Fruit fly (Drosophila melanogaster) whole organism, embryonic: ENCODE measurements around the gene dia.
A peak's percentile ranks its signal among the peaks of the same experiment; 100 is the strongest.

Experiments used
- ATbp ChIP-seq: fragments of 200-800 bp; sonication (Bioruptor generic); optimal IDR thresholded peaks from 2 replicates; lab custom pipeline; 2017; ENCODE audit warnings: missing biosample characterization, mild to moderate bottlenecking, missing genetic modification characterization, missing genetic modification reagents
- CG10543 ChIP-seq: fragments of 200-800 bp; sonication (Bioruptor generic); optimal IDR thresholded peaks from 3 replicates; lab custom pipeline; 2017; ENCODE audit warnings: missing biosample characterization, mild to moderate bottlenecking, missing genetic modification characterization, moderate library complexity
- CG11247 ChIP-seq: fragments of 200-800 bp; sonication (Bioruptor generic); IDR thresholded peaks from 2 replicates; pipeline ENCODE4 v1.3.6; 2022; ENCODE audit warnings: missing biosample characterization, missing genetic modification characterization
- CG12744 ChIP-seq: fragments of 200-800 bp; sonication (Bioruptor generic); optimal IDR thresholded peaks from 2 replicates; lab custom pipeline; 2016; ENCODE audit warnings: missing biosample characterization, missing genetic modification characterization
- CG14441 ChIP-seq: fragments of 200-800 bp; sonication (Bioruptor generic); IDR thresholded peaks from 2 replicates; pipeline ENCODE4 v1.3.6; 2022; ENCODE audit warnings: missing biosample characterization, missing genetic modification characterization
- CG16863 ChIP-seq: fragments of 200-800 bp; sonication (Bioruptor generic); optimal IDR thresholded peaks from 3 replicates; lab custom pipeline; 2016; ENCODE audit warnings: missing biosample characterization, missing genetic modification characterization
- CG17802 ChIP-seq: fragments of 200-800 bp; sonication (Bioruptor generic); optimal IDR thresholded peaks from 2 replicates; lab custom pipeline; 2018; ENCODE audit warnings: missing biosample characterization, mild to moderate bottlenecking, missing genetic modification characterization, moderate library complexity
- CG18476 ChIP-seq: fragments of 200-800 bp; sonication (Bioruptor generic); optimal IDR thresholded peaks from 2 replicates; lab custom pipeline; 2016; ENCODE audit warnings: missing biosample characterization, mild to moderate bottlenecking, missing genetic modification characterization
- CG18599 ChIP-seq: fragments of 200-800 bp; sonication (Bioruptor generic); optimal IDR thresholded peaks from 3 replicates; lab custom pipeline; 2017; ENCODE audit warnings: missing biosample characterization, missing genetic modification characterization, mild to moderate bottlenecking, moderate library complexity, missing genetic modification reagents
- CG33213 ChIP-seq: fragments of 200-800 bp; sonication (Bioruptor generic); optimal IDR thresholded peaks from 3 replicates; lab custom pipeline; 2016; ENCODE audit warnings: missing biosample characterization, missing genetic modification characterization
- CG3407 ChIP-seq: fragments of 200-800 bp; sonication (Bioruptor generic); optimal IDR thresholded peaks from 2 replicates; lab custom pipeline; 2018; ENCODE audit warnings: missing biosample characterization, mild to moderate bottlenecking, missing genetic modification characterization
- CG5180 ChIP-seq: fragments of 200-800 bp; sonication (Bioruptor generic); optimal IDR thresholded peaks from 3 replicates; lab custom pipeline; 2017; ENCODE audit warnings: missing biosample characterization, missing genetic modification characterization, mild to moderate bottlenecking, moderate library complexity, missing genetic modification reagents
- CG6765 ChIP-seq: fragments of 200-800 bp; sonication (Bioruptor generic); optimal IDR thresholded peaks from 3 replicates; lab custom pipeline; 2017; ENCODE audit warnings: missing biosample characterization, mild to moderate bottlenecking, missing genetic modification characterization
- CG6813 ChIP-seq: fragments of 200-800 bp; sonication (Bioruptor generic); optimal IDR thresholded peaks from 2 replicates; lab custom pipeline; 2017; ENCODE audit warnings: missing biosample characterization, missing genetic modification characterization, mild to moderate bottlenecking, moderate library complexity, missing genetic modification reagents
- CG8359 ChIP-seq: fragments of 200-800 bp; sonication (Bioruptor generic); optimal IDR thresholded peaks from 2 replicates; lab custom pipeline; 2017; ENCODE audit warnings: missing biosample characterization, mild to moderate bottlenecking, missing genetic modification characterization, borderline replicate concordance
- CG8388 ChIP-seq: fragments of 200-800 bp; sonication (Bioruptor generic); optimal IDR thresholded peaks from 2 replicates; lab custom pipeline; 2019; ENCODE audit warnings: missing biosample characterization, mild to moderate bottlenecking, missing genetic modification characterization, moderate library complexity
- CG8924 ChIP-seq: fragments of 200-800 bp; optimal IDR thresholded peaks from 3 replicates; lab custom pipeline; 2019; ENCODE audit warnings: missing biosample characterization, mild to moderate bottlenecking, missing genetic modification characterization, moderate library complexity
- CG9932 ChIP-seq: fragments of 200-800 bp; sonication (Bioruptor generic); IDR thresholded peaks from 2 replicates; pipeline ENCODE4 v1.3.6; 2022; ENCODE audit warnings: missing biosample characterization, missing genetic modification characterization
- D ChIP-seq, 2 experiments: fragments of 200-800 bp in 1 of 2; fragments of >200 bp in 1 of 2; sonication (Bioruptor generic) in 1 of 2; optimal IDR thresholded peaks; 2 replicates in 1 of 2; 3 replicates in 1 of 2; lab custom pipeline; 2017; ENCODE audit warnings: mild to moderate bottlenecking in 1 of 2, missing biosample characterization in 1 of 2, missing genetic modification characterization in 1 of 2, missing genetic modification reagents in 1 of 2
- Doc3 ChIP-seq: fragments of 200-800 bp; sonication (Bioruptor generic); IDR thresholded peaks from 3 replicates; pipeline ENCODE4 v1.3.6; 2022; ENCODE audit warnings: missing biosample characterization, missing genetic modification characterization; ENCODE audit not compliant: partially characterized antibody
- E2f2 ChIP-seq: fragments of 200-800 bp; sonication (Bioruptor generic); IDR thresholded peaks from 2 replicates; pipeline ENCODE4 v1.3.6; 2022; ENCODE audit warnings: missing biosample characterization, missing genetic modification characterization
- Fer1 ChIP-seq: fragments of 200-800 bp; sonication (Bioruptor generic); optimal IDR thresholded peaks from 2 replicates; lab custom pipeline; 2017; ENCODE audit warnings: missing biosample characterization, mild to moderate bottlenecking, missing genetic modification characterization
- Hand ChIP-seq: fragments of 200-800 bp; sonication (Bioruptor generic); optimal IDR thresholded peaks from 2 replicates; lab custom pipeline; 2017; ENCODE audit warnings: mild to moderate bottlenecking, missing biosample characterization, missing genetic modification reagents, missing genetic modification characterization
- Hr78 ChIP-seq, 2 experiments: fragments of 200-800 bp in 1 of 2; fragments of >200 bp in 1 of 2; sonication (Bioruptor generic) in 1 of 2; optimal IDR thresholded peaks; 2 replicates each; lab custom pipeline; 2017 to 2019; ENCODE audit warnings: missing biosample characterization in 2 of 2, missing genetic modification characterization in 2 of 2, mild to moderate bottlenecking in 1 of 2, moderate library complexity in 1 of 2
- Scr ChIP-seq: fragments of 200-800 bp; sonication (Bioruptor generic); IDR thresholded peaks from 2 replicates; pipeline ENCODE4 v1.3.6; 2022; ENCODE audit warnings: missing biosample characterization, missing genetic modification characterization; ENCODE audit not compliant: partially characterized antibody
- TFAM ChIP-seq: fragments of 200-800 bp; sonication (Bioruptor generic); optimal IDR thresholded peaks from 2 replicates; lab custom pipeline; 2017; ENCODE audit warnings: missing biosample characterization, missing genetic modification characterization, inconsistent platforms
- Tbp ChIP-seq: fragments of >200 bp; optimal IDR thresholded peaks from 2 replicates; lab custom pipeline; 2018; ENCODE audit warnings: missing biosample characterization, missing genetic modification characterization
- Trl ChIP-seq, 3 experiments: fragments of >200 bp in 2 of 3; fragments of 200-800 bp in 1 of 3; sonication (Bioruptor generic) in 1 of 3; optimal IDR thresholded peaks; 2 replicates in 1 of 3; 3 replicates in 2 of 3; lab custom pipeline; 2016 to 2017; ENCODE audit warnings: missing biosample characterization in 1 of 3, missing genetic modification characterization in 1 of 3
- ac ChIP-seq: fragments of 200-800 bp; sonication (Bioruptor generic); optimal IDR thresholded peaks from 3 replicates; lab custom pipeline; 2017; ENCODE audit warnings: missing biosample characterization, mild to moderate bottlenecking, missing genetic modification characterization
- ash1 ChIP-seq: fragments of 200-800 bp; sonication (Bioruptor generic); optimal IDR thresholded peaks from 2 replicates; lab custom pipeline; 2018; ENCODE audit warnings: missing biosample characterization, mild to moderate bottlenecking, missing genetic modification characterization
- cg ChIP-seq: fragments of 200-800 bp; sonication (Bioruptor generic); optimal IDR thresholded peaks from 3 replicates; lab custom pipeline; 2019; ENCODE audit warnings: missing biosample characterization, mild to moderate bottlenecking, missing genetic modification characterization, moderate library complexity
- croc ChIP-seq: fragments of 200-800 bp; sonication (Bioruptor generic); conservative IDR thresholded peaks from 3 replicates; pipeline ENCODE4 v1.3.6; 2022; ENCODE audit warnings: missing biosample characterization, missing genetic modification characterization
- dan ChIP-seq: fragments of 200-800 bp; sonication (Bioruptor generic); IDR thresholded peaks from 2 replicates; pipeline ENCODE4 v1.3.6; 2022; ENCODE audit warnings: missing biosample characterization, missing genetic modification characterization
- dmrt11E ChIP-seq: fragments of 200-800 bp; sonication (Bioruptor generic); optimal IDR thresholded peaks from 3 replicates; lab custom pipeline; 2018; ENCODE audit warnings: missing biosample characterization, mild to moderate bottlenecking, missing genetic modification characterization, moderate library complexity
- fd96Cb ChIP-seq: fragments of 200-800 bp; sonication (Bioruptor generic); optimal IDR thresholded peaks from 2 replicates; lab custom pipeline; 2018; ENCODE audit warnings: missing biosample characterization, mild to moderate bottlenecking, missing genetic modification characterization, moderate library complexity
- grau ChIP-seq: fragments of 200-800 bp; optimal IDR thresholded peaks from 3 replicates; lab custom pipeline; 2019; ENCODE audit warnings: missing biosample characterization, mild to moderate bottlenecking, missing genetic modification characterization, moderate library complexity
- jumu ChIP-seq: fragments of 200-800 bp; sonication (Bioruptor generic); optimal IDR thresholded peaks from 3 replicates; lab custom pipeline; 2016; ENCODE audit warnings: missing biosample characterization, missing genetic modification characterization
- lola ChIP-seq, 3 experiments: fragments of >200 bp in 2 of 3; fragments of 200-800 bp in 1 of 3; sonication (Bioruptor generic) in 1 of 3; optimal IDR thresholded peaks; 2 replicates each; lab custom pipeline; 2017 to 2019; ENCODE audit warnings: missing biosample characterization in 3 of 3, missing genetic modification characterization in 3 of 3, mild to moderate bottlenecking in 1 of 3, moderate library complexity in 1 of 3
- luna ChIP-seq: fragments of 200-800 bp; sonication (Bioruptor generic); optimal IDR thresholded peaks from 2 replicates; lab custom pipeline; 2016; ENCODE audit warnings: missing biosample characterization, missing genetic modification characterization
- shn ChIP-seq: fragments of 200-800 bp; sonication (Bioruptor generic); optimal IDR thresholded peaks from 3 replicates; lab custom pipeline; 2016; ENCODE audit warnings: missing biosample characterization, missing genetic modification characterization
- so ChIP-seq: fragments of 200-800 bp; sonication (Bioruptor generic); IDR thresholded peaks from 3 replicates; pipeline ENCODE4 v1.3.6; 2022; ENCODE audit warnings: missing biosample characterization, missing genetic modification characterization
- stwl ChIP-seq: fragments of 200-800 bp; sonication (Bioruptor generic); optimal IDR thresholded peaks from 3 replicates; lab custom pipeline; 2018; ENCODE audit warnings: missing biosample characterization, mild to moderate bottlenecking, missing genetic modification characterization, moderate library complexity
- tup ChIP-seq: fragments of 200-800 bp; sonication (Bioruptor generic); optimal IDR thresholded peaks from 2 replicates; lab custom pipeline; 2016; ENCODE audit warnings: missing biosample characterization, mild to moderate bottlenecking, missing genetic modification characterization, moderate library complexity
- unc-4 ChIP-seq: fragments of 200-800 bp; sonication (Bioruptor generic); IDR thresholded peaks from 2 replicates; pipeline ENCODE4 v1.3.6; 2022; ENCODE audit warnings: missing biosample characterization, missing genetic modification characterization; ENCODE audit not compliant: partially characterized antibody
- unpg ChIP-seq: fragments of 200-800 bp; sonication (Bioruptor generic); optimal IDR thresholded peaks from 3 replicates; lab custom pipeline; 2018; ENCODE audit warnings: missing biosample characterization, mild to moderate bottlenecking, missing genetic modification characterization, moderate library complexity
- usp ChIP-seq: fragments of >200 bp; optimal IDR thresholded peaks from 2 replicates; lab custom pipeline; 2017; ENCODE audit warnings: missing biosample characterization, missing genetic modification characterization
- zen ChIP-seq: fragments of 200-800 bp; sonication (Bioruptor generic); optimal IDR thresholded peaks from 3 replicates; lab custom pipeline; 2018; ENCODE audit warnings: missing biosample characterization, mild to moderate bottlenecking, missing genetic modification characterization, moderate library complexity

The dia gene

dm6 chr2L:20761951-20762538 lies 4.1 kb downstream of the dia start (continued):
- peak; percentile 64; the same call in 2 of the 3 replicates for TF ChIP-seq so
- no peak for TF ChIP-seq ac (GFP tag; lab: Kevin White, UChicago)
- peak; percentile 43 for TF ChIP-seq CG18599 (GFP tag; lab: Kevin White, UChicago)
- no peak for TF ChIP-seq CG16863 (GFP tag; lab: Kevin White, UChicago)
- TF ChIP-seq dan (GFP tag; lab: Robert Waterston, UW), result no peak
- TF ChIP-seq Fer1 (GFP tag; lab: Kevin White, UChicago), result peak; percentile 28
- TF ChIP-seq ash1 (GFP tag; lab: Kevin White, UChicago), result no peak
- no peak for TF ChIP-seq jumu
- no peak for TF ChIP-seq CG33213 (GFP tag; lab: Kevin White, UChicago)
- no peak for TF ChIP-seq D (optimal IDR thresholded peaks at IDR 0.05; lab: Kevin White, UChicago)
- TF ChIP-seq D (GFP tag; optimal IDR thresholded peaks at IDR 0.05; lab: Kevin White, UChicago), result peak; percentile 31
- TF ChIP-seq CG8359, result no peak
- TF ChIP-seq usp (GFP tag; lab: Kevin White, UChicago), result no peak
- TF ChIP-seq ATbp (GFP tag; lab: Kevin White, UChicago), result peak; percentile 18
- TF ChIP-seq CG10543 (GFP tag; lab: Kevin White, UChicago), result no peak
- no peak for TF ChIP-seq CG18476 (GFP tag; lab: Kevin White, UChicago)
- peak; percentile 50 for TF ChIP-seq CG8388 (GFP tag; lab: Kevin White, UChicago)
- TF ChIP-seq luna (GFP tag; lab: Kevin White, UChicago), result no peak
- TF ChIP-seq Trl (optimal IDR thresholded peaks at IDR 0.05; lab: Kevin White, UChicago), result no peak
- TF ChIP-seq Trl (GFP tag; optimal IDR thresholded peaks at IDR 0.05; lab: Kevin White, UChicago), result no peak
- TF ChIP-seq CG8924, result peak; percentile 47
- TF ChIP-seq Hand (GFP tag; lab: Kevin White, UChicago), result no peak
- no peak for TF ChIP-seq CG3407 (GFP tag; lab: Kevin White, UChicago)
- TF ChIP-seq dmrt11E (tag; lab: Kevin White, UChicago), result peak; percentile 55
- peak; percentile 41 for TF ChIP-seq CG9932 (GFP tag; lab: Robert Waterston, UW)
- peak; percentile 1 for TF ChIP-seq CG6813 (GFP tag; lab: Kevin White, UChicago)
- peak; percentile 44 for TF ChIP-seq fd96Cb (tag; lab: Kevin White, UChicago)
- TF ChIP-seq unpg, result peak; percentile 54
- TF ChIP-seq Doc3 (GFP tag; lab: Robert Waterston, UW), result no peak
- TF ChIP-seq cg (GFP tag; lab: Kevin White, UChicago), result no peak
- no peak for TF ChIP-seq CG6765 (GFP tag; lab: Kevin White, UChicago)
- TF ChIP-seq tup (GFP tag; lab: Kevin White, UChicago), result no peak
- peak; percentile 66 for TF ChIP-seq CG14441 (GFP tag; lab: Robert Waterston, UW)
- no peak for TF ChIP-seq CG17802
- no peak for TF ChIP-seq CG5180 (GFP tag; lab: Kevin White, UChicago)
- no peak for TF ChIP-seq Tbp
- no peak for TF ChIP-seq shn (GFP tag; lab: Kevin White, UChicago)
- TF ChIP-seq TFAM (GFP tag; lab: Kevin White, UChicago), result no peak
- no peak for TF ChIP-seq Scr (GFP tag; lab: Robert Waterston, UW)
- TF ChIP-seq CG12744, result no peak
- TF ChIP-seq lola (GFP tag; optimal IDR thresholded peaks at IDR 0.05; lab: Kevin White, UChicago), result peak in 1 of 3 experiments; percentile 39
- peak; percentile 19; the same call in 1 of the 2 replicates for TF ChIP-seq E2f2 (GFP tag; lab: Robert Waterston, UW)
- TF ChIP-seq croc, result no peak
- no peak for TF ChIP-seq Hr78 (GFP tag; optimal IDR thresholded peaks at IDR 0.05; lab: Kevin White, UChicago)
- TF ChIP-seq unc-4 (GFP tag; lab: Robert Waterston, UW), result no peak
- peak; percentile 20 for TF ChIP-seq grau (tag; lab: Kevin White, UChicago)
- peak; percentile 7; the same call in 1 of the 2 replicates for TF ChIP-seq CG11247 (GFP tag; lab: Robert Waterston, UW)
- TF ChIP-seq stwl (tag; lab: Kevin White, UChicago), result no peak
- TF ChIP-seq zen (tag; lab: Kevin White, UChicago), result peak; percentile 68
